Worm (Caenorhabditis elegans) whole organism, L2 larva: Measurements from ENCODE around the gene irld-3.

Experiments
- C34F6.9 ChIP-seq: fragments of 150-350 bp; optimal IDR thresholded peaks from 2 replicates; lab custom pipeline; 2014; ENCODE audit warnings: missing biosample characterization, missing genetic modification characterization
- F13H6.1 ChIP-seq: sonication (generic microtip); optimal IDR thresholded peaks from 2 replicates; lab custom pipeline; 2016; ENCODE audit warnings: missing genetic modification characterization, missing compliant biosample characterization
- Y55F3AM.14 ChIP-seq: fragments of 200-800 bp; sonication (Bioruptor generic); optimal IDR thresholded peaks from 2 replicates; lab custom pipeline; 2018; ENCODE audit warnings: mild to moderate bottlenecking, missing genetic modification characterization, missing compliant biosample characterization
- ZK546.5 ChIP-seq: sonication (generic microtip); optimal IDR thresholded peaks from 2 replicates; lab custom pipeline; 2017; ENCODE audit warnings: missing biosample characterization, missing genetic modification characterization
- alr-1 ChIP-seq: fragments of 150-350 bp; optimal IDR thresholded peaks from 2 replicates; lab custom pipeline; 2014; ENCODE audit warnings: missing biosample characterization, missing genetic modification characterization
- aly-2 ChIP-seq: fragments of 150-350 bp; optimal IDR thresholded peaks from 2 replicates; lab custom pipeline; 2014; ENCODE audit warnings: missing biosample characterization, missing genetic modification characterization
- ama-1 ChIP-seq: fragments of 150-350 bp; optimal IDR thresholded peaks from 2 replicates; lab custom pipeline; 2018; ENCODE audit warnings: inconsistent platforms
- blmp-1 ChIP-seq: sonication (generic microtip); optimal IDR thresholded peaks from 2 replicates; lab custom pipeline; 2017; ENCODE audit warnings: missing genetic modification characterization, mild to moderate bottlenecking, missing compliant biosample characterization, antibody characterized with exemption, moderate library complexity; ENCODE audit not compliant: insufficient read depth
- ceh-16 ChIP-seq: fragments of 150-350 bp; optimal IDR thresholded peaks from 2 replicates; lab custom pipeline; 2014; ENCODE audit warnings: missing biosample characterization, missing genetic modification characterization
- ceh-82 ChIP-seq: fragments of 150-350 bp; optimal IDR thresholded peaks from 2 replicates; lab custom pipeline; 2014; ENCODE audit warnings: missing biosample characterization, missing genetic modification characterization
- crh-2 ChIP-seq: sonication (generic microtip); optimal IDR thresholded peaks from 2 replicates; lab custom pipeline; 2017; ENCODE audit warnings: missing biosample characterization, missing genetic modification characterization
- dmd-4 ChIP-seq: sonication (generic microtip); optimal IDR thresholded peaks from 2 replicates; lab custom pipeline; 2017; ENCODE audit warnings: missing biosample characterization, missing genetic modification characterization
- egl-27 ChIP-seq: sonication (generic microtip); optimal IDR thresholded peaks from 3 replicates; lab custom pipeline; 2017; ENCODE audit warnings: missing biosample characterization, missing genetic modification reagents, missing genetic modification characterization
- elt-1 ChIP-seq: fragments of 150-350 bp; optimal IDR thresholded peaks from 2 replicates; lab custom pipeline; 2014; ENCODE audit warnings: missing biosample characterization, missing genetic modification characterization
- elt-3 ChIP-seq: sonication (generic microtip); optimal IDR thresholded peaks from 2 replicates; lab custom pipeline; 2017; ENCODE audit warnings: missing biosample characterization, missing genetic modification characterization
- fos-1 ChIP-seq: fragments of 150-350 bp; optimal IDR thresholded peaks from 2 replicates; lab custom pipeline; 2014; ENCODE audit warnings: missing biosample characterization, missing genetic modification characterization
- lin-11 ChIP-seq: fragments of 150-350 bp; sonication (generic microtip); optimal IDR thresholded peaks from 2 replicates; lab custom pipeline; 2014; ENCODE audit warnings: missing biosample characterization, missing genetic modification characterization, inconsistent platforms, mixed read lengths
- lin-13 ChIP-seq: fragments of 150-350 bp; optimal IDR thresholded peaks from 2 replicates; lab custom pipeline; 2014; ENCODE audit warnings: missing biosample characterization, missing genetic modification reagents, missing genetic modification characterization
- lin-39 ChIP-seq: fragments of 150-350 bp; optimal IDR thresholded peaks from 2 replicates; lab custom pipeline; 2014; ENCODE audit warnings: missing biosample characterization, missing genetic modification reagents, missing genetic modification characterization
- lsy-2 ChIP-seq, 2 experiments: fragments of 150-350 bp in 1 of 2; sonication (generic microtip) in 1 of 2; optimal IDR thresholded peaks; 2 replicates each; lab custom pipeline; 2014 to 2017; ENCODE audit warnings: missing biosample characterization in 2 of 2, missing genetic modification characterization in 2 of 2
- mab-5 ChIP-seq: fragments of 150-350 bp; optimal IDR thresholded peaks from 2 replicates; lab custom pipeline; 2014; ENCODE audit warnings: missing biosample characterization, missing genetic modification characterization
- mbf-1 ChIP-seq: sonication (generic microtip); optimal IDR thresholded peaks from 2 replicates; lab custom pipeline; 2017; ENCODE audit warnings: missing biosample characterization, missing genetic modification characterization
- mdl-1 ChIP-seq, 2 experiments: fragments of 150-350 bp in 1 of 2; sonication (generic microtip) in 1 of 2; optimal IDR thresholded peaks; 2 replicates each; lab custom pipeline; 2017; ENCODE audit warnings: missing biosample characterization in 2 of 2, missing genetic modification characterization in 2 of 2
- nhr-10 ChIP-seq: sonication (generic microtip); optimal IDR thresholded peaks from 2 replicates; lab custom pipeline; 2017; ENCODE audit warnings: missing biosample characterization, missing genetic modification characterization
- nhr-11 ChIP-seq: fragments of 150-350 bp; optimal IDR thresholded peaks from 2 replicates; lab custom pipeline; 2014; ENCODE audit warnings: missing biosample characterization, missing genetic modification characterization
- nhr-12 ChIP-seq: fragments of 150-350 bp; optimal IDR thresholded peaks from 2 replicates; lab custom pipeline; 2014; ENCODE audit warnings: missing biosample characterization, missing genetic modification characterization
- nhr-129 ChIP-seq: fragments of 150-350 bp; optimal IDR thresholded peaks from 2 replicates; lab custom pipeline; 2014; ENCODE audit warnings: missing biosample characterization, missing genetic modification characterization
- nhr-23 ChIP-seq: fragments of 150-350 bp; optimal IDR thresholded peaks from 2 replicates; lab custom pipeline; 2014; ENCODE audit warnings: missing biosample characterization, missing genetic modification reagents, missing genetic modification characterization
- nhr-25 ChIP-seq: fragments of 150-350 bp; sonication (generic microtip); optimal IDR thresholded peaks from 3 replicates; lab custom pipeline; 2014; ENCODE audit warnings: missing biosample characterization, missing genetic modification characterization
- nhr-6 ChIP-seq: fragments of 150-350 bp; optimal IDR thresholded peaks from 2 replicates; lab custom pipeline; 2014; ENCODE audit warnings: missing biosample characterization, missing genetic modification characterization
- nhr-77 ChIP-seq: fragments of 150-350 bp; optimal IDR thresholded peaks from 2 replicates; lab custom pipeline; 2014; ENCODE audit warnings: missing biosample characterization, missing genetic modification characterization
- peb-1 ChIP-seq: fragments of 150-350 bp; optimal IDR thresholded peaks from 2 replicates; lab custom pipeline; 2014; ENCODE audit warnings: missing biosample characterization, missing genetic modification characterization
- sem-4 ChIP-seq: fragments of 150-350 bp; optimal IDR thresholded peaks from 2 replicates; lab custom pipeline; 2014; ENCODE audit warnings: missing biosample characterization, missing genetic modification reagents, missing genetic modification characterization
- skn-1 ChIP-seq: sonication (generic microtip); optimal IDR thresholded peaks from 2 replicates; lab custom pipeline; 2017; ENCODE audit warnings: missing biosample characterization, missing genetic modification characterization
- sma-3 ChIP-seq: sonication (generic microtip); optimal IDR thresholded peaks from 2 replicates; lab custom pipeline; 2016; ENCODE audit warnings: missing genetic modification reagents, missing genetic modification characterization, missing compliant biosample characterization
- sma-9 ChIP-seq, 2 experiments: fragments of 150-350 bp in 1 of 2; sonication (generic microtip) in 1 of 2; optimal IDR thresholded peaks; 2 replicates each; lab custom pipeline; 2014 to 2016; ENCODE audit warnings: missing genetic modification characterization in 2 of 2, mild to moderate bottlenecking in 1 of 2, missing biosample characterization in 1 of 2, missing compliant biosample characterization in 1 of 2, missing genetic modification reagents in 1 of 2, moderate library complexity in 1 of 2
- snpc-4 ChIP-seq: fragments of 150-350 bp; optimal IDR thresholded peaks from 2 replicates; lab custom pipeline; 2014; ENCODE audit warnings: missing biosample characterization, missing genetic modification characterization
- unc-39 ChIP-seq: fragments of 150-350 bp; optimal IDR thresholded peaks from 2 replicates; lab custom pipeline; 2014; ENCODE audit warnings: missing biosample characterization, missing genetic modification characterization
- unc-55 ChIP-seq: fragments of 150-350 bp; sonication (generic microtip); optimal IDR thresholded peaks from 3 replicates; lab custom pipeline; 2014; ENCODE audit warnings: missing biosample characterization, missing genetic modification reagents, missing genetic modification characterization
- unc-62 ChIP-seq: fragments of 150-350 bp; optimal IDR thresholded peaks from 2 replicates; lab custom pipeline; 2014; ENCODE audit warnings: missing biosample characterization, missing genetic modification reagents, missing genetic modification characterization
- ztf-1 ChIP-seq: fragments of 200-800 bp; sonication (Bioruptor generic); conservative IDR thresholded peaks from 2 replicates; pipeline ENCODE4 v1.3.6; 2022; ENCODE audit warnings: missing genetic modification characterization, missing compliant biosample characterization
- ztf-11 ChIP-seq: sonication (generic microtip); optimal IDR thresholded peaks from 2 replicates; lab custom pipeline; 2017; ENCODE audit warnings: missing biosample characterization, missing genetic modification characterization
- ztf-4 ChIP-seq: fragments of 150-350 bp; optimal IDR thresholded peaks from 2 replicates; lab custom pipeline; 2014; ENCODE audit warnings: missing biosample characterization, missing genetic modification characterization

The irld-3 gene

DNA sequence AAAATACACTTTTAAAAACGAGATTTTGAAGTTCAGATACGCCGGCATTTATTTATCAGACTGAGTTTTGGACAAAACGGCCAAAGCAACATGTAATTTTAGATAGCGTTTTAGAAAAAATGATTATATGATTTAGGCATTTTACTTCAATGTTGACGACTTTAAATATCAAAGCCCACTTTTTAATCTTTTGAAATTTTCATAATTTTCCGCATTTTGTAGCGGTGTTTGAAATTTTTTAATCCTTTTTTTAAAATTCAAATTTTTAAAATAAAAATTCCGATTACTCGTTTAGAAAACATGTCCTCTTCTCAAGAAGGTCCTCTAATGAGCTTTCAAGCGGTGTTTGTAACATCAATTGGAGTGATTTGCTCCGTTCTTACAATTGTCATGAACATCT lies 31.4 kb upstream of the irld-3 start, which contains the start of gene srbc-6:
Gene srbc-6, plus strand, starts transcription at position 301 of the 400 bp plus-strand sequence.
- TF ChIP-seq nhr-12 (tag; lab: Kevin White, UChicago) (no peak), aly-2 (no peak), lin-39 (tag; lab: Kevin White, UChicago) (no peak), nhr-11 (tag; lab: Kevin White, UChicago) (no peak), elt-3 (tag; lab: Kevin White, UChicago) (no peak), Y55F3AM.14 (no peak), lin-11 (no peak), ceh-16 (tag; lab: Kevin White, UChicago) (no peak), ceh-82 (tag; lab: Kevin White, UChicago) (no peak), elt-1 (tag; lab: Kevin White, UChicago) (no peak), sma-9 (GFP tag; optimal IDR thresholded peaks at IDR 0.05; lab: Kevin White, UChicago) (no peak), sma-9 (tag; optimal IDR thresholded peaks at IDR 0.05; lab: Kevin White, UChicago) (no peak), nhr-129 (tag; lab: Kevin White, UChicago) (no peak), mdl-1 (tag; optimal IDR thresholded peaks at IDR 0.05; lab: Kevin White, UChicago) (no peak), lsy-2 (tag; optimal IDR thresholded peaks at IDR 0.05; lab: Kevin White, UChicago) (no peak), nhr-77 (no peak), egl-27 (tag; lab: Kevin White, UChicago) (no peak), ztf-11 (no peak), unc-62 (GFP tag; lab: Kevin White, UChicago) (no peak), unc-55 (GFP tag; lab: Kevin White, UChicago) (no peak)

DNA sequence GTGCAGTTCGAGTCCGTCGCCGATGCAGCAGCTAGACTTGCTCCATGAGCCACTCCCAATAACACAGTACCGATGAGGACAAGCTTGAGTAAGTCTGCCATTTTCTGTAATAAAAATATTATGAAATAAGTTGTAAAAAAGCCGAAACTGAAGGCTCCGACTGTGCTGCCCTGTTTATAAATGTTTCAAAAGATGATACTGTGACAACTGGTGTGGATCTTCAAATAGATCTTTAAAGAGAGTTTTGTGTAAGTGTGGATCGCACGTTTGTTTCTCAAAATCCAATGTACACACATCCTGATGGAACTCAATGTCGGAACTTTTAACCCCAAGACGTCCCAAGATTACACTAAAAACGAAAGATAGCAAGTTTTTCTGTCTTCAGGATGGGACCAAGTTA lies 30.3 kb upstream of the irld-3 start, which contains the start of gene C36C5.15:
Gene C36C5.15, minus strand, starts transcription at position 101 of the 400 bp plus-strand sequence.
- TF ChIP-seq sma-3 (GFP tag; lab: Kevin White, UChicago) (no peak), mab-5 (tag; lab: Kevin White, UChicago) (no peak), ama-1 (lab: Kevin White, UChicago) (no peak), snpc-4 (no peak), ztf-1 (GFP tag; lab: Robert Waterston, UW) (no peak)

DNA sequence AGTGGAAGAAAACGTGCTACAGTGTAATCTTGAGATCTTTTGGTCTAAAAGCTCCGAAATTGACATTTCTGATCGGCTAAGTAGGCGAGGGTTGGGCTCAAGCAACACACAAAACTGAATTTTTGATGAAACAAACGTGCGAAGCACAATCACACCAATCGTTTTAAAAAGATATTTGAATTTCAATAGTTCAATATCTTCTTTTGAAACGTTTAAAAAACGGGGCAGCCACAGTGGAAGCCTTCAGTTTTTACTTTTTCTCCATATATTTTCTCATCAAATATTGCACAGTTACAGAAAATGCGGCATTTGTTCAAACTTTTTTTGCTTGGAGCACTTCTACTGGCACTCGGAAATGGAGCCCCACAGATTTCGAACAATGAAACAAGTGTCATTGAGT lies 27.9 kb upstream of the irld-3 start, which contains the start of gene C36C5.4:
Gene C36C5.4, plus strand, starts transcription at position 301 of the 400 bp plus-strand sequence.
- TF ChIP-seq unc-39 (tag; lab: Kevin White, UChicago) (no peak), snpc-4 (no peak), alr-1 (tag; lab: Kevin White, UChicago) (no peak), skn-1 (tag; lab: Kevin White, UChicago) (no peak), nhr-23 (tag; lab: Kevin White, UChicago) (no peak), nhr-129 (tag; lab: Kevin White, UChicago) (no peak), unc-62 (GFP tag; lab: Kevin White, UChicago) (no peak), fos-1 (no peak)

DNA sequence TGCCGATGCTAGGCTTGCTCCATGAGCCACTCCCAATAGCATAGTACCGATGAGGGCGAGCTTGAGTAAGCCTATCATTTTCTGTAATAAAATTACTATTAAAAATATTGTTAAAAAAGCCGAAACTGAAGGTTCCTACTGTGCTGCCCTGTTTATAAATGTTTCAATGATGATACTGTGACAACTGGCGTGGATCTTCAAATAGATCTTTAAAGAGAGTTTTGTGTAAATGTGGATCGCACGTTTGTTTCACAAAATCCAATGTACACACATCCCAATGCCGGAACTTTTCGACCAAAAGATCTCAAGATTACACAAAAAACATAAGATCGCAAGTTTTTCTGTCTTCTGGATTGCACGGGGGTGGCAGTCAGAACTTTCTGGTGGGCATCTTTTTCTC lies 27.1 kb upstream of the irld-3 start, which contains the start of gene C36C5.14:
Gene C36C5.14, minus strand, starts transcription at position 101 of the 400 bp plus-strand sequence.
- TF ChIP-seq nhr-10 (tag; lab: Kevin White, UChicago) = no peak
- no peak for TF ChIP-seq unc-62 (GFP tag; lab: Kevin White, UChicago)
- no peak for TF ChIP-seq sma-3 (GFP tag; lab: Kevin White, UChicago)
- no peak for TF ChIP-seq ZK546.5 (tag; lab: Kevin White, UChicago)
- TF ChIP-seq unc-55 (GFP tag; lab: Kevin White, UChicago) = no peak
- no peak for TF ChIP-seq F13H6.1 (tag; lab: Kevin White, UChicago)
- no peak for TF ChIP-seq nhr-11 (tag; lab: Kevin White, UChicago)
- no peak for TF ChIP-seq dmd-4 (tag; lab: Kevin White, UChicago)
- no peak for TF ChIP-seq nhr-25 (tag; lab: Kevin White, UChicago)

DNA sequence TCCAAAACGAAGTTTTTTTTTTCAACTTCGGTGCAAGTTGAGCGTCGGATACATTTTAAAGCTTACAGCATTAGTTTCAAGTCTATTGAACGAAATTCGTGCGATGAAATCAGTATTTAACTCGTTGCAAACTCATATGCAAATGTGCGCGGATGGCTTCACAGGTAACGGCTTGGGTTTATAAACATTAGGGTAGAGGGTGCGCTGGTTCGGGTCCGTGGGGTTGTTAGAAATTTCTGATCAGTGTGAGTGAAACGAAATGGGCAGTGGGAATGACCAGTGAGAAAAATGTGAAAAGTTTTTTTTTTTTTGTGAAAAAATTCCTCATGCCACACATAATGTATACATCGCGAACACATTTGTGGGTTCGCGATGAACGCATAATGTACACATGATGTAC lies 24.8 kb upstream of the irld-3 start:
- TF ChIP-seq mbf-1 = no peak
- TF ChIP-seq sem-4 (tag; lab: Kevin White, UChicago) = no peak
- TF ChIP-seq lin-11 = no peak
- no peak for TF ChIP-seq nhr-25 (tag; lab: Kevin White, UChicago)
- no peak for TF ChIP-seq C34F6.9 (tag; lab: Kevin White, UChicago)
- no peak for TF ChIP-seq blmp-1 (tag; lab: Kevin White, UChicago)
- TF ChIP-seq crh-2 (tag; lab: Kevin White, UChicago) = no peak
- no peak for TF ChIP-seq mab-5 (tag; lab: Kevin White, UChicago)
- no peak for TF ChIP-seq snpc-4
- TF ChIP-seq lin-13 = no peak
- no peak for TF ChIP-seq peb-1 (tag; lab: Kevin White, UChicago)
- TF ChIP-seq ceh-82 (tag; lab: Kevin White, UChicago) = no peak
- no peak for TF ChIP-seq alr-1 (tag; lab: Kevin White, UChicago)
- no peak for TF ChIP-seq ZK546.5 (tag; lab: Kevin White, UChicago)
- TF ChIP-seq skn-1 (tag; lab: Kevin White, UChicago) = no peak
- TF ChIP-seq nhr-10 (tag; lab: Kevin White, UChicago) = no peak
- TF ChIP-seq Y55F3AM.14 = no peak
- no peak for TF ChIP-seq ztf-4 (tag; lab: Kevin White, UChicago)
- no peak for TF ChIP-seq unc-39 (tag; lab: Kevin White, UChicago)
- TF ChIP-seq nhr-6 (tag; lab: Kevin White, UChicago) = no peak
